Fruit fly (Drosophila melanogaster) whole organism, prepupa: ENCODE results near the gene CG13454.

Source experiments
- CG15336 ChIP-seq: fragments of 200-800 bp; sonication (Bioruptor generic); IDR thresholded peaks from 2 replicates; pipeline ENCODE4 v1.3.6; 2022; ENCODE audit warnings: missing biosample characterization, missing genetic modification characterization
- CG6808 ChIP-seq: fragments of 200-800 bp; sonication (Bioruptor generic); optimal IDR thresholded peaks from 3 replicates; lab custom pipeline; 2017; ENCODE audit warnings: missing biosample characterization, missing genetic modification characterization, mild to moderate bottlenecking, moderate library complexity, missing genetic modification reagents
- CG9139 ChIP-seq: fragments of 200-800 bp; sonication (Bioruptor generic); optimal IDR thresholded peaks from 3 replicates; lab custom pipeline; 2017; ENCODE audit warnings: missing biosample characterization, mild to moderate bottlenecking, missing genetic modification characterization
- eg ChIP-seq: fragments of 200-800 bp; sonication (Bioruptor generic); IDR thresholded peaks from 3 replicates; pipeline ENCODE4 v1.3.6; 2022; ENCODE audit warnings: missing biosample characterization, missing genetic modification characterization

DNA sequence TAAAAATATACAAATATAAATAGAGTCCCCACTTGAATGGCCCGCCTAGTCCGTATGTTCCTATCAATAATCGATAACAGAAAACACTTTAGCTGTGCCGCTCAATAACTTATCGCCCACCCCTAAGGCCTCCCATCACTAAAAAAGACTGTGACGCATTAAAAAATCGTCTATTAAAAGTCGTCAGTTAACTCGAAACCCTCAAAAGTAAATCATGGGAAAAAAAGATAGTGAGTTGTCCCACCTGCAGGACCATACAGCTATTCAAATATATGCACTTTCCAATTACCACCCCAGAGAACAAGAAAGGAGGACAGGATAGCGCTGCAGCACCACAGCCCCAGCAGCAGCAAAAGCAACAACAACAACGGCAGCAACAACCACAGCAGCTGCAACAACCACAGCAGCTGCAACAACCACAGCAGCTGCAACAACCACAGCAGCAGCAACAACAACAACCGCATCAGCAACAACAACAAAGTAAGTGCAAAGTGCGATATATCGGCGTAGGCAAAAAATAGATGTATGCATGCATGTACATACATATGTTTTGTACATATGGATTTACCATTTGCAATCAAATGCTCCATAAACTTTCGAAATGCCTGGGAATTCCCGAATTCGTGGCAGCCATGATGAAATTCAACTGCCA lies 37.3 kb upstream of the CG13454 start, which contains the start of gene AGO2:
- TF ChIP-seq CG9139 (GFP tag; lab: Kevin White, UChicago) (peak; percentile 80), CG15336 (GFP tag; lab: Robert Waterston, UW) (peak; percentile 44; the same call in 1 of the 2 replicates), eg (peak; percentile 91; the same call in 2 of the 3 replicates), CG6808 (GFP tag; lab: Kevin White, UChicago) (peak; percentile 91)
